Worm (Caenorhabditis elegans) whole organism, midembryonic: ENCODE results near the gene Y38E10A.17.

Source experiments
- cog-1 ChIP-seq: sonication (generic microtip); optimal IDR thresholded peaks from 2 replicates; lab custom pipeline; 2016; ENCODE audit warnings: missing genetic modification characterization, missing compliant biosample characterization
- flt-1 ChIP-seq: fragments of 200-800 bp; sonication (Bioruptor generic); IDR thresholded peaks from 2 replicates; pipeline ENCODE4 v1.3.6; 2022; ENCODE audit warnings: missing genetic modification characterization, missing compliant biosample characterization
- ztf-29 ChIP-seq: fragments of 200-800 bp; sonication (Bioruptor generic); IDR thresholded peaks from 2 replicates; pipeline ENCODE4 v1.3.6; 2022; ENCODE audit warnings: missing genetic modification reagents, missing genetic modification characterization, missing compliant biosample characterization

DNA sequence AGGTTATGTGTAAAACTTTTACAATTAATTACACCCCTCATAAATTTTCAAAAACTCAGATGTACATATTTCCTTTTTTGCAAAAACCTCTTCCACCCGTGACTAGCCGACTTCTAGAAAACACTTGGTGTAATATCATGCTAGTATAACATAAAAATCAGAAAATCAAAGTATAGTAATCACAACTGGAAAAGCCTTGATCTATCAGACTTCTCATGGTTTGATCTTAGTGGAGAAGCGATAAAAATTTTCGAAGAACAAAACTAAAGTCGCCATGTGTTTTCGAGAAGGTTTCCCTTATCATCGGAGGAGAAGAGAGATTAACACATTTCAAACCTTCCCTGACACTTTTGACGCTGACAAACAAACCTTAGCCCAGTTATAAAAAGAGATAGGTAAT is 6.0 kb downstream of the Y38E10A.17 start, which contains the start of gene nspe-5:
- TF ChIP-seq cog-1 (tag; lab: Kevin White, UChicago) (no peak), flt-1 (GFP tag; lab: Robert Waterston, UW) (no peak), ztf-29 (GFP tag; lab: Robert Waterston, UW) (no peak)
